Fruit fly (Drosophila melanogaster) whole organism, prepupa: ENCODE data around the gene CG42523.

Source experiments
- CG10631 ChIP-seq: fragments of 200-800 bp; sonication (Bioruptor generic); optimal IDR thresholded peaks from 2 replicates; lab custom pipeline; 2016; ENCODE audit warnings: missing biosample characterization, missing genetic modification characterization
- CG11762 ChIP-seq: fragments of 200-800 bp; sonication (Bioruptor generic); optimal IDR thresholded peaks from 3 replicates; lab custom pipeline; 2016; ENCODE audit warnings: missing biosample characterization, missing genetic modification characterization; ENCODE audit not compliant: insufficient read depth
- CG11902 ChIP-seq: fragments of 200-800 bp; sonication (Bioruptor generic); optimal IDR thresholded peaks from 3 replicates; lab custom pipeline; 2016; ENCODE audit warnings: missing biosample characterization, missing genetic modification characterization
- CG16779 ChIP-seq: fragments of 200-800 bp; sonication (Bioruptor generic); optimal IDR thresholded peaks from 3 replicates; lab custom pipeline; 2017; ENCODE audit warnings: missing biosample characterization, mild to moderate bottlenecking, missing genetic modification characterization
- CG3032 ChIP-seq: fragments of 200-800 bp; optimal IDR thresholded peaks from 2 replicates; lab custom pipeline; 2019; ENCODE audit warnings: missing biosample characterization, mild to moderate bottlenecking, missing genetic modification characterization, moderate library complexity
- CG31627 ChIP-seq: fragments of 200-800 bp; sonication (Bioruptor generic); optimal IDR thresholded peaks from 3 replicates; lab custom pipeline; 2016; ENCODE audit warnings: missing biosample characterization, missing genetic modification characterization
- CG32006 ChIP-seq: fragments of 200-800 bp; sonication (Bioruptor generic); optimal IDR thresholded peaks from 3 replicates; lab custom pipeline; 2017; ENCODE audit warnings: missing biosample characterization, mild to moderate bottlenecking, missing genetic modification characterization
- CG34406 ChIP-seq: fragments of 200-800 bp; sonication (Bioruptor generic); optimal IDR thresholded peaks from 3 replicates; lab custom pipeline; 2016; ENCODE audit warnings: missing biosample characterization, missing genetic modification characterization
- CG3919 ChIP-seq: fragments of 200-800 bp; sonication (Bioruptor generic); optimal IDR thresholded peaks from 3 replicates; lab custom pipeline; 2016; ENCODE audit warnings: missing biosample characterization, missing genetic modification characterization
- CG4318 ChIP-seq: fragments of 200-800 bp; sonication (Bioruptor generic); optimal IDR thresholded peaks from 3 replicates; lab custom pipeline; 2017; ENCODE audit warnings: missing biosample characterization, mild to moderate bottlenecking, missing genetic modification characterization
- CG6163 ChIP-seq: fragments of 200-800 bp; sonication (Bioruptor generic); IDR thresholded peaks from 3 replicates; pipeline ENCODE4 v1.3.6; 2022; ENCODE audit warnings: missing biosample characterization, missing genetic modification characterization
- CG6276 ChIP-seq: fragments of 200-800 bp; sonication (Bioruptor generic); optimal IDR thresholded peaks from 2 replicates; lab custom pipeline; 2017; ENCODE audit warnings: missing biosample characterization, mild to moderate bottlenecking, missing genetic modification characterization
- CG6792 ChIP-seq: fragments of 200-800 bp; sonication (Bioruptor generic); optimal IDR thresholded peaks from 3 replicates; lab custom pipeline; 2016; ENCODE audit warnings: missing biosample characterization, missing genetic modification characterization
- CG6808 ChIP-seq: fragments of 200-800 bp; sonication (Bioruptor generic); optimal IDR thresholded peaks from 3 replicates; lab custom pipeline; 2017; ENCODE audit warnings: missing biosample characterization, missing genetic modification characterization, mild to moderate bottlenecking, moderate library complexity, missing genetic modification reagents
- CG6854 ChIP-seq: fragments of 200-800 bp; sonication (Bioruptor generic); optimal IDR thresholded peaks from 2 replicates; lab custom pipeline; 2017; ENCODE audit warnings: missing biosample characterization, mild to moderate bottlenecking, missing genetic modification characterization
- CG7368 ChIP-seq: fragments of 200-800 bp; sonication (Bioruptor generic); optimal IDR thresholded peaks from 3 replicates; lab custom pipeline; 2016; ENCODE audit warnings: missing biosample characterization, missing genetic modification characterization
- CG8119 ChIP-seq: fragments of 200-800 bp; sonication (Bioruptor generic); IDR thresholded peaks from 3 replicates; pipeline ENCODE4 v1.3.6; 2022; ENCODE audit warnings: missing biosample characterization, missing genetic modification characterization
- CG8319 ChIP-seq: fragments of 200-800 bp; sonication (Bioruptor generic); optimal IDR thresholded peaks from 3 replicates; lab custom pipeline; 2016; ENCODE audit warnings: missing biosample characterization, missing genetic modification characterization
- CG8632 ChIP-seq: fragments of 200-800 bp; sonication (Bioruptor generic); optimal IDR thresholded peaks from 3 replicates; lab custom pipeline; 2016; ENCODE audit warnings: missing biosample characterization, missing genetic modification characterization
- CG9139 ChIP-seq: fragments of 200-800 bp; sonication (Bioruptor generic); optimal IDR thresholded peaks from 3 replicates; lab custom pipeline; 2017; ENCODE audit warnings: missing biosample characterization, mild to moderate bottlenecking, missing genetic modification characterization
- Eip75B ChIP-seq: fragments of 200-800 bp; sonication (Bioruptor generic); optimal IDR thresholded peaks from 3 replicates; lab custom pipeline; 2016; ENCODE audit warnings: missing biosample characterization, missing genetic modification characterization
- Eip93F ChIP-seq: fragments of 200-800 bp; sonication (Bioruptor generic); optimal IDR thresholded peaks from 2 replicates; lab custom pipeline; 2016; ENCODE audit warnings: missing biosample characterization, mild to moderate bottlenecking, missing genetic modification characterization
- Ets21C ChIP-seq: fragments of 200-800 bp; sonication (Bioruptor generic); optimal IDR thresholded peaks from 3 replicates; lab custom pipeline; 2016; ENCODE audit warnings: missing biosample characterization, missing genetic modification characterization
- Gug ChIP-seq: fragments of 200-800 bp; sonication (Bioruptor generic); IDR thresholded peaks from 2 replicates; pipeline ENCODE4 v1.3.6; 2022; ENCODE audit warnings: missing biosample characterization, missing genetic modification characterization
- Hr38 ChIP-seq: sonication (Bioruptor generic); optimal IDR thresholded peaks from 2 replicates; lab custom pipeline; 2016; ENCODE audit warnings: missing biosample characterization, missing genetic modification characterization
- Hr4 ChIP-seq: fragments of 200-800 bp; sonication (Bioruptor generic); optimal IDR thresholded peaks from 3 replicates; lab custom pipeline; 2016; ENCODE audit warnings: missing biosample characterization, missing genetic modification characterization
- Lpt ChIP-seq: fragments of 200-800 bp; sonication (Bioruptor generic); optimal IDR thresholded peaks from 3 replicates; lab custom pipeline; 2016; ENCODE audit warnings: missing biosample characterization, missing genetic modification characterization
- Met ChIP-seq: fragments of 200-800 bp; sonication (Bioruptor generic); optimal IDR thresholded peaks from 3 replicates; lab custom pipeline; 2016; ENCODE audit warnings: missing biosample characterization, missing genetic modification characterization
- Sox102F ChIP-seq: fragments of 200-800 bp; sonication (Bioruptor generic); optimal IDR thresholded peaks from 2 replicates; lab custom pipeline; 2016; ENCODE audit warnings: missing biosample characterization, mild to moderate bottlenecking, missing genetic modification characterization
- Sox14 ChIP-seq: fragments of 200-800 bp; sonication (Bioruptor generic); optimal IDR thresholded peaks from 3 replicates; lab custom pipeline; 2016; ENCODE audit warnings: missing biosample characterization, missing genetic modification characterization
- Sox15 ChIP-seq: fragments of 200-800 bp; sonication (Bioruptor generic); optimal IDR thresholded peaks from 3 replicates; lab custom pipeline; 2016; ENCODE audit warnings: missing biosample characterization, missing genetic modification characterization
- achi ChIP-seq: fragments of 200-800 bp; sonication (Bioruptor generic); optimal IDR thresholded peaks from 3 replicates; lab custom pipeline; 2016; ENCODE audit warnings: missing biosample characterization, missing genetic modification characterization
- cyc ChIP-seq: fragments of 200-800 bp; sonication (Bioruptor generic); optimal IDR thresholded peaks from 3 replicates; lab custom pipeline; 2016; ENCODE audit warnings: missing biosample characterization, missing genetic modification characterization
- dsx ChIP-seq: fragments of 200-800 bp; optimal IDR thresholded peaks from 3 replicates; lab custom pipeline; 2019; ENCODE audit warnings: missing biosample characterization, mild to moderate bottlenecking, missing genetic modification characterization, moderate library complexity; ENCODE audit not compliant: poor library complexity, severe bottlenecking
- eg ChIP-seq: fragments of 200-800 bp; sonication (Bioruptor generic); IDR thresholded peaks from 3 replicates; pipeline ENCODE4 v1.3.6; 2022; ENCODE audit warnings: missing biosample characterization, missing genetic modification characterization
- fkh ChIP-seq: fragments of 200-800 bp; sonication (Bioruptor generic); optimal IDR thresholded peaks from 3 replicates; lab custom pipeline; 2017; ENCODE audit warnings: missing biosample characterization, mild to moderate bottlenecking, missing genetic modification characterization, moderate library complexity
- lz ChIP-seq: fragments of 200-800 bp; sonication (Bioruptor generic); optimal IDR thresholded peaks from 3 replicates; lab custom pipeline; 2016; ENCODE audit warnings: missing biosample characterization, missing genetic modification characterization
- net ChIP-seq: fragments of 200-800 bp; sonication (Bioruptor generic); optimal IDR thresholded peaks from 3 replicates; lab custom pipeline; 2016; ENCODE audit warnings: missing biosample characterization, missing genetic modification characterization
- pdm3 ChIP-seq: fragments of 200-800 bp; sonication (Bioruptor generic); optimal IDR thresholded peaks from 3 replicates; lab custom pipeline; 2016; ENCODE audit warnings: missing biosample characterization, missing genetic modification characterization
- spab ChIP-seq: fragments of 200-800 bp; sonication (Bioruptor generic); optimal IDR thresholded peaks from 2 replicates; lab custom pipeline; 2017; ENCODE audit warnings: missing biosample characterization, mild to moderate bottlenecking, missing genetic modification characterization, missing genetic modification reagents
- ss ChIP-seq, 2 experiments: fragments of 200-800 bp; sonication (Bioruptor generic); optimal IDR thresholded peaks; 2 replicates in 1 of 2; 3 replicates in 1 of 2; lab custom pipeline; 2017 to 2018; ENCODE audit warnings: mild to moderate bottlenecking in 2 of 2, missing biosample characterization in 2 of 2, missing genetic modification characterization in 2 of 2, moderate library complexity in 1 of 2
- svp ChIP-seq: fragments of 200-800 bp; sonication (Bioruptor generic); peaks from one replicate; lab custom pipeline; 2016; ENCODE audit warnings: missing biosample characterization, missing genetic modification characterization
- topi ChIP-seq: fragments of 200-800 bp; sonication (Bioruptor generic); optimal IDR thresholded peaks from 3 replicates; lab custom pipeline; 2016; ENCODE audit warnings: missing biosample characterization, missing genetic modification characterization
- vri ChIP-seq: fragments of 200-800 bp; sonication (Bioruptor generic); optimal IDR thresholded peaks from 3 replicates; lab custom pipeline; 2016; ENCODE audit warnings: missing biosample characterization, mild to moderate bottlenecking, missing genetic modification characterization

CG42523 gene

dm6 chr2L:4810044-4810609, 47.4 kb downstream of the CG42523 start (continued):
- TF ChIP-seq CG6792 (GFP tag; lab: Kevin White, UChicago) = peak; percentile 40
- peak; percentile 21; the same call in 1 of the 3 replicates for TF ChIP-seq CG6163
- TF ChIP-seq eg (GFP tag; lab: Robert Waterston, UW) = peak; percentile 36; the same call in 1 of the 3 replicates
- TF ChIP-seq CG7368 (GFP tag; lab: Kevin White, UChicago) = peak; percentile 26
- no peak for TF ChIP-seq net (GFP tag; lab: Kevin White, UChicago)
- TF ChIP-seq CG31627 (GFP tag; lab: Kevin White, UChicago) = no peak
- TF ChIP-seq lz (GFP tag; lab: Kevin White, UChicago) = peak; percentile 26
- peak; percentile 10 for TF ChIP-seq pdm3 (GFP tag; lab: Kevin White, UChicago)
- TF ChIP-seq Sox14 = peak; percentile 28
- no peak for TF ChIP-seq Ets21C (GFP tag; lab: Kevin White, UChicago)
- peak; percentile 53 for TF ChIP-seq dsx
- TF ChIP-seq vri (GFP tag; lab: Kevin White, UChicago) = peak; percentile 25
- no peak for TF ChIP-seq CG9139 (GFP tag; lab: Kevin White, UChicago)
- peak; percentile 28 for TF ChIP-seq Met (GFP tag; lab: Kevin White, UChicago)
- TF ChIP-seq CG11902 (GFP tag; lab: Kevin White, UChicago) = no peak
- no peak for TF ChIP-seq Gug (GFP tag; lab: Robert Waterston, UW)
- TF ChIP-seq CG8319 = no peak

dm6 chr2L:4810697-4811490, 48.2 kb downstream of the CG42523 start:
- TF ChIP-seq CG32006 (peak; percentile 85), CG6163 (no peak; the same call in 2 of the 3 replicates), lz (GFP tag; lab: Kevin White, UChicago) (peak; percentile 62), CG11762 (GFP tag; lab: Kevin White, UChicago) (peak; percentile 46), eg (GFP tag; lab: Robert Waterston, UW) (0 out of 3 replicates have a peak, but pooled peaks have one; percentile 6), CG16779 (tag; lab: Kevin White, UChicago) (no peak), Sox102F (GFP tag; lab: Kevin White, UChicago) (peak; percentile 38), spab (GFP tag; lab: Kevin White, UChicago) (peak; percentile 62), CG8319 (peak; percentile 38), CG3919 (GFP tag; lab: Kevin White, UChicago) (peak; percentile 61), CG34406 (GFP tag; lab: Kevin White, UChicago) (peak; percentile 57), CG9139 (GFP tag; lab: Kevin White, UChicago) (peak; percentile 11), CG10631 (GFP tag; lab: Kevin White, UChicago) (peak; percentile 76), Eip75B (GFP tag; lab: Kevin White, UChicago) (peak; percentile 50), Lpt (GFP tag; lab: Kevin White, UChicago) (no peak), Eip93F (GFP tag; lab: Kevin White, UChicago) (no peak), pdm3 (GFP tag; lab: Kevin White, UChicago) (peak; percentile 64), achi (GFP tag; lab: Kevin White, UChicago) (peak; percentile 63), vri (GFP tag; lab: Kevin White, UChicago) (peak; percentile 17), Hr4 (GFP tag; lab: Kevin White, UChicago) (peak; percentile 64), CG31627 (GFP tag; lab: Kevin White, UChicago) (peak; percentile 56), CG6792 (GFP tag; lab: Kevin White, UChicago) (peak; percentile 65), dsx (peak; percentile 15), CG6276 (GFP tag; lab: Kevin White, UChicago) (peak; percentile 67), Met (GFP tag; lab: Kevin White, UChicago) (peak; percentile 72), CG3032 (tag; lab: Kevin White, UChicago) (peak; percentile 69), CG6808 (GFP tag; lab: Kevin White, UChicago) (peak; percentile 77), CG8119 (GFP tag; lab: Robert Waterston, UW) (peak; percentile 35; the same call in 2 of the 3 replicates), fkh (GFP tag; lab: Kevin White, UChicago) (peak; percentile 57), CG4318 (GFP tag; lab: Kevin White, UChicago) (peak; percentile 69), Gug (GFP tag; lab: Robert Waterston, UW) (no peak), ss (GFP tag; optimal IDR thresholded peaks at IDR 0.05; lab: Kevin White, UChicago) (peak; percentile 39 to 63), CG7368 (GFP tag; lab: Kevin White, UChicago) (no peak), CG8632 (GFP tag; lab: Kevin White, UChicago) (peak; percentile 71), Hr38 (GFP tag; lab: Kevin White, UChicago) (no peak), cyc (GFP tag; lab: Kevin White, UChicago) (peak; percentile 49), topi (GFP tag; lab: Kevin White, UChicago) (peak; percentile 61), Sox15 (GFP tag; lab: Kevin White, UChicago) (peak; percentile 32), svp (GFP tag; lab: Kevin White, UChicago) (no peak), CG6854 (no peak), Ets21C (GFP tag; lab: Kevin White, UChicago) (peak; percentile 12)
